Fruit fly (Drosophila melanogaster) whole organism, embryonic: ENCODE measurements around the gene CG1971.

ENCODE experiments used
- BEAF-32 ChIP-seq: fragments of 200-800 bp; sonication (Bioruptor generic); optimal IDR thresholded peaks from 3 replicates; lab custom pipeline; 2017; ENCODE audit warnings: missing biosample characterization, missing genetic modification characterization, mild to moderate bottlenecking, moderate library complexity, missing genetic modification reagents
- Bteb2 ChIP-seq: fragments of 200-800 bp; sonication (Bioruptor generic); optimal IDR thresholded peaks from 2 replicates; lab custom pipeline; 2016; ENCODE audit warnings: missing biosample characterization, missing genetic modification characterization
- CG10366 ChIP-seq: fragments of 200-800 bp; sonication (Bioruptor generic); IDR thresholded peaks from 2 replicates; pipeline ENCODE4 v1.3.6; 2022; ENCODE audit warnings: missing biosample characterization, missing genetic modification characterization
- CG10462 ChIP-seq: fragments of 200-800 bp; sonication (Bioruptor generic); optimal IDR thresholded peaks from 2 replicates; lab custom pipeline; 2016; ENCODE audit warnings: missing biosample characterization, missing genetic modification characterization
- CG11723 ChIP-seq: fragments of 200-800 bp; sonication (Bioruptor generic); optimal IDR thresholded peaks from 2 replicates; lab custom pipeline; 2017; ENCODE audit warnings: missing biosample characterization, mild to moderate bottlenecking, missing genetic modification characterization
- CG12155 ChIP-seq: fragments of 200-800 bp; sonication (Bioruptor generic); optimal IDR thresholded peaks from 3 replicates; lab custom pipeline; 2016; ENCODE audit warnings: missing biosample characterization, missing genetic modification characterization
- CG1233 ChIP-seq: fragments of 200-800 bp; sonication (Bioruptor generic); optimal IDR thresholded peaks from 4 replicates; lab custom pipeline; 2018; ENCODE audit warnings: missing biosample characterization, mild to moderate bottlenecking, missing genetic modification characterization
- CG12942 ChIP-seq: fragments of 200-800 bp; sonication (Bioruptor generic); optimal IDR thresholded peaks from 3 replicates; lab custom pipeline; 2016; ENCODE audit warnings: missing biosample characterization, missing genetic modification characterization
- CG13287 ChIP-seq: fragments of 200-800 bp; sonication (Bioruptor generic); IDR thresholded peaks from 2 replicates; pipeline ENCODE4 v1.3.6; 2022; ENCODE audit warnings: missing biosample characterization, missing genetic modification characterization; ENCODE audit not compliant: partially characterized antibody
- CG13894 ChIP-seq: fragments of 200-800 bp; sonication (Bioruptor generic); optimal IDR thresholded peaks from 3 replicates; lab custom pipeline; 2018; ENCODE audit warnings: missing biosample characterization, mild to moderate bottlenecking, missing genetic modification characterization, moderate library complexity
- CG15011 ChIP-seq: fragments of 200-800 bp; sonication (Bioruptor generic); optimal IDR thresholded peaks from 3 replicates; lab custom pipeline; 2018; ENCODE audit warnings: missing biosample characterization, mild to moderate bottlenecking, missing genetic modification characterization
- CG17359 ChIP-seq: fragments of 200-800 bp; sonication (Bioruptor generic); optimal IDR thresholded peaks from 3 replicates; lab custom pipeline; 2018; ENCODE audit warnings: missing biosample characterization, mild to moderate bottlenecking, missing genetic modification characterization, moderate library complexity
- CG17568 ChIP-seq: fragments of 200-800 bp; sonication (Bioruptor generic); optimal IDR thresholded peaks from 2 replicates; lab custom pipeline; 2018; ENCODE audit warnings: missing biosample characterization, mild to moderate bottlenecking, missing genetic modification characterization, moderate library complexity
- CG18619 ChIP-seq: fragments of 200-800 bp; sonication (Bioruptor generic); optimal IDR thresholded peaks from 3 replicates; lab custom pipeline; 2017; ENCODE audit warnings: missing biosample characterization, mild to moderate bottlenecking, missing genetic modification characterization
- CG2116 ChIP-seq: fragments of 200-800 bp; sonication (Bioruptor generic); optimal IDR thresholded peaks from 3 replicates; lab custom pipeline; 2018; ENCODE audit warnings: missing biosample characterization, mild to moderate bottlenecking, missing genetic modification characterization
- CG3838 ChIP-seq: fragments of 200-800 bp; sonication (Bioruptor generic); optimal IDR thresholded peaks from 3 replicates; lab custom pipeline; 2016; ENCODE audit warnings: missing biosample characterization, missing genetic modification characterization
- CG4282 ChIP-seq: fragments of 200-800 bp; sonication (Bioruptor generic); optimal IDR thresholded peaks from 2 replicates; lab custom pipeline; 2016; ENCODE audit warnings: missing biosample characterization, missing genetic modification characterization
- CG4404 ChIP-seq: fragments of 200-800 bp; sonication (Bioruptor generic); IDR thresholded peaks from 2 replicates; pipeline ENCODE4 v1.3.6; 2022; ENCODE audit warnings: missing biosample characterization, missing genetic modification characterization
- CG4617 ChIP-seq: fragments of 200-800 bp; sonication (Bioruptor generic); optimal IDR thresholded peaks from 3 replicates; lab custom pipeline; 2016; ENCODE audit warnings: missing biosample characterization, missing genetic modification characterization, borderline replicate concordance
- CG4820 ChIP-seq: fragments of 200-800 bp; sonication (Bioruptor generic); optimal IDR thresholded peaks from 3 replicates; lab custom pipeline; 2016; ENCODE audit warnings: missing biosample characterization, missing genetic modification characterization
- CG6254 ChIP-seq: fragments of 200-800 bp; sonication (Bioruptor generic); optimal IDR thresholded peaks from 3 replicates; lab custom pipeline; 2017; ENCODE audit warnings: mild to moderate bottlenecking, missing biosample characterization, missing genetic modification reagents, missing genetic modification characterization
- CG7357 ChIP-seq: fragments of 200-800 bp; sonication (Bioruptor generic); IDR thresholded peaks from 3 replicates; pipeline ENCODE4 v1.3.6; 2022; ENCODE audit warnings: missing biosample characterization, missing genetic modification characterization
- CG7963 ChIP-seq: fragments of 200-800 bp; sonication (Bioruptor generic); IDR thresholded peaks from 3 replicates; pipeline ENCODE4 v1.3.6; 2022; ENCODE audit warnings: missing biosample characterization, missing genetic modification characterization; ENCODE audit not compliant: partially characterized antibody
- CG8944 ChIP-seq: fragments of 200-800 bp; sonication (Bioruptor generic); optimal IDR thresholded peaks from 3 replicates; lab custom pipeline; 2016; ENCODE audit warnings: missing biosample characterization, missing genetic modification characterization
- CG9609 ChIP-seq: fragments of 200-800 bp; sonication (Bioruptor generic); optimal IDR thresholded peaks from 3 replicates; lab custom pipeline; 2016; ENCODE audit warnings: missing biosample characterization, missing genetic modification characterization
- D ChIP-seq, 2 experiments: fragments of 200-800 bp in 1 of 2; fragments of >200 bp in 1 of 2; sonication (Bioruptor generic) in 1 of 2; optimal IDR thresholded peaks; 2 replicates in 1 of 2; 3 replicates in 1 of 2; lab custom pipeline; 2017; ENCODE audit warnings: mild to moderate bottlenecking in 1 of 2, missing biosample characterization in 1 of 2, missing genetic modification characterization in 1 of 2, missing genetic modification reagents in 1 of 2
- Eip74EF ChIP-seq, 2 experiments: fragments of 200-800 bp in 1 of 2; fragments of >200 bp in 1 of 2; sonication (Bioruptor generic) in 1 of 2; optimal IDR thresholded peaks; 2 replicates each; lab custom pipeline; 2017 to 2019; ENCODE audit warnings: missing biosample characterization in 2 of 2, missing genetic modification characterization in 2 of 2, mild to moderate bottlenecking in 1 of 2, moderate library complexity in 1 of 2
- Gug ChIP-seq: fragments of 200-800 bp; sonication (Bioruptor generic); IDR thresholded peaks from 4 replicates; pipeline ENCODE4 v1.3.6; 2022; ENCODE audit warnings: missing biosample characterization, missing genetic modification characterization
- Hand ChIP-seq: fragments of 200-800 bp; sonication (Bioruptor generic); optimal IDR thresholded peaks from 2 replicates; lab custom pipeline; 2017; ENCODE audit warnings: mild to moderate bottlenecking, missing biosample characterization, missing genetic modification reagents, missing genetic modification characterization
- Mad ChIP-seq: fragments of 200-800 bp; sonication (Bioruptor generic); optimal IDR thresholded peaks from 2 replicates; lab custom pipeline; 2016; ENCODE audit warnings: missing biosample characterization, missing genetic modification characterization
- Nf-YB ChIP-seq: fragments of 200-800 bp; sonication (Bioruptor generic); optimal IDR thresholded peaks from 3 replicates; lab custom pipeline; 2019; ENCODE audit warnings: missing biosample characterization, mild to moderate bottlenecking, missing genetic modification characterization, moderate library complexity
- Rfx ChIP-seq: fragments of 200-800 bp; sonication (Bioruptor generic); IDR thresholded peaks from 2 replicates; pipeline ENCODE4 v1.3.6; 2022; ENCODE audit warnings: missing biosample characterization, missing genetic modification characterization
- al ChIP-seq: fragments of 200-800 bp; sonication (Bioruptor generic); IDR thresholded peaks from 2 replicates; pipeline ENCODE4 v1.3.6; 2022; ENCODE audit warnings: missing biosample characterization, missing genetic modification characterization
- bbx ChIP-seq: fragments of 200-800 bp; sonication (Bioruptor generic); IDR thresholded peaks from 2 replicates; pipeline ENCODE4 v1.3.6; 2022; ENCODE audit warnings: missing biosample characterization, missing genetic modification characterization; ENCODE audit not compliant: partially characterized antibody
- btn ChIP-seq: fragments of 200-800 bp; sonication (Bioruptor generic); optimal IDR thresholded peaks from 2 replicates; lab custom pipeline; 2016; ENCODE audit warnings: missing biosample characterization, missing genetic modification characterization
- chn ChIP-seq: fragments of 200-800 bp; sonication (Bioruptor generic); optimal IDR thresholded peaks from 2 replicates; lab custom pipeline; 2016; ENCODE audit warnings: missing biosample characterization, missing genetic modification characterization
- fru ChIP-seq: fragments of >200 bp; optimal IDR thresholded peaks from 2 replicates; lab custom pipeline; 2017
- gsb ChIP-seq: fragments of 200-800 bp; sonication (Bioruptor generic); IDR thresholded peaks from 2 replicates; pipeline ENCODE4 v1.3.6; 2022; ENCODE audit warnings: missing biosample characterization, missing genetic modification characterization
- ham ChIP-seq: fragments of 200-800 bp; sonication (Bioruptor generic); IDR thresholded peaks from 2 replicates; pipeline ENCODE4 v1.3.6; 2022; ENCODE audit warnings: missing biosample characterization, missing genetic modification characterization
- hkb ChIP-seq, 2 experiments: fragments of 200-800 bp in 1 of 2; fragments of >200 bp in 1 of 2; sonication (Bioruptor generic) in 1 of 2; IDR thresholded peaks in 1 of 2; optimal IDR thresholded peaks in 1 of 2; 2 replicates each; pipeline versions ENCODE4 v1.3.6 to Lab custom; 2017 to 2022; ENCODE audit warnings: missing biosample characterization in 1 of 2, missing genetic modification characterization in 1 of 2
- mirr ChIP-seq: fragments of 200-800 bp; sonication (Bioruptor generic); optimal IDR thresholded peaks from 3 replicates; lab custom pipeline; 2018; ENCODE audit warnings: missing biosample characterization, mild to moderate bottlenecking, missing genetic modification characterization
- onecut ChIP-seq: fragments of 200-800 bp; sonication (Bioruptor generic); IDR thresholded peaks from 2 replicates; pipeline ENCODE4 v1.3.6; 2022; ENCODE audit warnings: missing biosample characterization, missing genetic modification characterization
- ro ChIP-seq: fragments of 200-800 bp; sonication (Bioruptor generic); IDR thresholded peaks from 2 replicates; pipeline ENCODE4 v1.3.6; 2022; ENCODE audit warnings: missing biosample characterization, missing genetic modification characterization
- sima ChIP-seq: fragments of 200-800 bp; sonication (Bioruptor generic); optimal IDR thresholded peaks from 2 replicates; lab custom pipeline; 2016; ENCODE audit warnings: missing biosample characterization, missing genetic modification characterization
- sisA ChIP-seq: fragments of 200-800 bp; sonication (Bioruptor generic); IDR thresholded peaks from 2 replicates; pipeline ENCODE4 v1.3.6; 2022; ENCODE audit warnings: missing biosample characterization, missing genetic modification characterization
- slbo ChIP-seq: fragments of 200-800 bp; sonication (Bioruptor generic); IDR thresholded peaks from 2 replicates; pipeline ENCODE4 v1.3.6; 2022; ENCODE audit warnings: missing biosample characterization, missing genetic modification characterization
- tap ChIP-seq: fragments of 200-800 bp; optimal IDR thresholded peaks from 3 replicates; lab custom pipeline; 2019; ENCODE audit warnings: missing biosample characterization, mild to moderate bottlenecking, missing genetic modification characterization, moderate library complexity
- usp ChIP-seq: fragments of >200 bp; optimal IDR thresholded peaks from 2 replicates; lab custom pipeline; 2017; ENCODE audit warnings: missing biosample characterization, missing genetic modification characterization
- zen2 ChIP-seq: fragments of 200-800 bp; sonication (Bioruptor generic); IDR thresholded peaks from 3 replicates; pipeline ENCODE4 v1.3.6; 2022; ENCODE audit warnings: missing biosample characterization, missing genetic modification characterization; ENCODE audit not compliant: partially characterized antibody

CG1971 gene

DNA sequence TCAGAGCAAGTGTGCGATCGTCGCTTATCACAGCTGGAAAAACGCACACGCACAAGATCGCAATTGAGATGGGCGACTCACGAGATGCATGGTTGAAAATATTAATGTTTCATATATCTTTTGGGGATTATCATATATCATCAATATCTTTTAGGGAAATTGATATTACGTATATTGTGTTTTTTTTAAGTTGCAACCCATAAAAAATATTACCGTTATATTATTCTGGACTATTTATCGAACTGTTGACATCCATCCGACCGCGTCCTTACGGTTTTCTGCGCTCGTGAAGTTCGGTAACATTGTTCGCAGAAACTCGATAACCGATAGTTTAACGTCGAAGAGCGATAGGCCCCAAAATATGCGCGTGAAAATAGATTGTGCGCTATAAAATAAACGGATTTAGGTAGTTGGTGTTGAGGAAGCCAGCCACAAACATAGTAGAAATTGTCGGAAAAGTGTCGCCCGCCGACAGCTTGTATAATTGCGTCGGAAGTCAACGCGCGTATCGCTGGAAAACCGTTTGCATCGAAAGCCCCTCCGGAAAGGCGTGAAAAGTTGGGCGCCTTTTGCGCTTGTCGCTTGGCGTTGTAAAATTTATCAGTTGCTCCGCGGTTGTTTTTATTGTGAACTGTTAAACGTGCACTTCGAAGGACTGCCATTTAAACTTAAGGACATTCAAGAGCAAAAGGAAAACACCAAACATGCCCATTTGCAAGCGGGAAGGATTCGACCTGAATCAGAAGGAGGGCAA is 11.4 kb upstream of the CG1971 start, which contains the start of the genes Mccc1 and Acf (continued):
- TF ChIP-seq bbx (GFP tag; lab: Robert Waterston, UW) (peak; percentile 63), hkb (optimal IDR thresholded peaks at IDR 0.05; lab: Kevin White, UChicago) (peak; percentile 13), hkb (GFP tag; IDR thresholded peaks at IDR 0.05; lab: Robert Waterston, UW) (peak; percentile 45; the same call in 1 of the 2 replicates), BEAF-32 (GFP tag; lab: Kevin White, UChicago) (peak; percentile 76), ham (GFP tag; lab: Robert Waterston, UW) (no peak), CG8944 (GFP tag; lab: Kevin White, UChicago) (no peak), al (no peak), chn (no peak), Nf-YB (no peak), slbo (GFP tag; lab: Robert Waterston, UW) (peak; percentile 43), CG4404 (GFP tag; lab: Robert Waterston, UW) (no peak), CG18619 (GFP tag; lab: Kevin White, UChicago) (no peak), Gug (GFP tag; lab: Robert Waterston, UW) (0 out of 4 replicates have a peak, but pooled peaks have one; percentile 6), usp (no peak), fru (lab: Kevin White, UChicago) (no peak), CG11723 (GFP tag; lab: Kevin White, UChicago) (no peak), Rfx (GFP tag; lab: Robert Waterston, UW) (peak; percentile 60), CG9609 (GFP tag; lab: Kevin White, UChicago) (peak; percentile 19), sisA (GFP tag; lab: Robert Waterston, UW) (peak; percentile 20; the same call in 1 of the 2 replicates), CG1233 (GFP tag; lab: Kevin White, UChicago) (no peak), ro (no peak), CG17568 (GFP tag; lab: Kevin White, UChicago) (no peak), CG6254 (GFP tag; lab: Kevin White, UChicago) (no peak), CG4282 (no peak), CG10366 (GFP tag; lab: Robert Waterston, UW) (no peak; the same call in 1 of the 2 replicates), CG12942 (GFP tag; lab: Kevin White, UChicago) (peak; percentile 0), CG3838 (no peak), CG7357 (no peak), CG7963 (GFP tag; lab: Robert Waterston, UW) (no peak), CG12155 (GFP tag; lab: Kevin White, UChicago) (peak; percentile 37), CG4617 (GFP tag; lab: Kevin White, UChicago) (no peak), zen2 (GFP tag; lab: Robert Waterston, UW) (peak; percentile 31; the same call in 1 of the 3 replicates), CG10462 (GFP tag; lab: Kevin White, UChicago) (peak; percentile 71), CG17359 (tag; lab: Kevin White, UChicago) (no peak), CG4820 (GFP tag; lab: Kevin White, UChicago) (no peak), D (optimal IDR thresholded peaks at IDR 0.05; lab: Kevin White, UChicago) (no peak), D (GFP tag; optimal IDR thresholded peaks at IDR 0.05; lab: Kevin White, UChicago) (no peak), CG13287 (peak; percentile 76), sima (GFP tag; lab: Kevin White, UChicago) (no peak), Eip74EF (GFP tag; optimal IDR thresholded peaks at IDR 0.05; lab: Kevin White, UChicago) (no peak), CG13894 (tag; lab: Kevin White, UChicago) (no peak), btn (GFP tag; lab: Kevin White, UChicago) (no peak), Mad (GFP tag; lab: Kevin White, UChicago) (no peak), Hand (GFP tag; lab: Kevin White, UChicago) (no peak), onecut (GFP tag; lab: Robert Waterston, UW) (no peak), Bteb2 (GFP tag; lab: Kevin White, UChicago) (peak; percentile 41), tap (tag; lab: Kevin White, UChicago) (no peak), mirr (GFP tag; lab: Kevin White, UChicago) (no peak), CG15011 (GFP tag; lab: Kevin White, UChicago) (no peak), CG2116 (peak; percentile 84), gsb (GFP tag; lab: Robert Waterston, UW) (no peak)
